Fruit fly (Drosophila melanogaster): ENCODE results near the gene CG32147.
A peak's percentile ranks its signal among the peaks of the same experiment; 100 is the strongest.

The CG32147 gene

dm6 chr3L:15099541-15099940 is 44.3 kb downstream of the CG32147 start:
- TF ChIP-seq CG13204 (GFP tag; optimal IDR thresholded peaks at IDR 0.05) (peak; percentile 63), CG12605 (GFP tag; IDR thresholded peaks at IDR 0.05) (no peak), EcR (GFP tag; optimal IDR thresholded peaks at IDR 0.05) (peak; percentile 26), Pif1B (GFP tag; optimal IDR thresholded peaks at IDR 0.05) (no peak)

- peak; percentile 49 for TF ChIP-seq Snoo (tag; optimal IDR thresholded peaks at IDR 0.05)
- peak; percentile 92 for TF ChIP-seq CG9948 (tag; optimal IDR thresholded peaks at IDR 0.05)
- peak; percentile 92 for TF ChIP-seq CG32121 (GFP tag; IDR thresholded peaks at IDR 0.05)
- TF ChIP-seq CG8301 (tag; optimal IDR thresholded peaks at IDR 0.05): peak; percentile 85
- peak; percentile 95 for TF ChIP-seq CG8159 (tag; optimal IDR thresholded peaks at IDR 0.05)
- TF ChIP-seq D1 (tag; optimal IDR thresholded peaks at IDR 0.05): peak; percentile 87
- no peak for TF ChIP-seq CG13204 (GFP tag; optimal IDR thresholded peaks at IDR 0.05)
- TF ChIP-seq Pif1B (GFP tag; optimal IDR thresholded peaks at IDR 0.05): peak; percentile 65
- peak; percentile 96 for TF ChIP-seq CG12605 (GFP tag; IDR thresholded peaks at IDR 0.05)
- no peak for TF ChIP-seq CG10348 (GFP tag; IDR thresholded peaks at IDR 0.05)
- peak; percentile 91 for TF ChIP-seq CG14655 (GFP tag; optimal IDR thresholded peaks at IDR 0.05)
- peak; percentile 58 for TF ChIP-seq CG34367 (tag; optimal IDR thresholded peaks at IDR 0.05)
- peak; percentile 82 for TF ChIP-seq CG17806 (tag; optimal IDR thresholded peaks at IDR 0.05)
- TF ChIP-seq CG15710 (tag; optimal IDR thresholded peaks at IDR 0.05): peak; percentile 74
- no peak for TF ChIP-seq fd96Ca (GFP tag; IDR thresholded peaks at IDR 0.05)
- TF ChIP-seq Ets98B (GFP tag; IDR thresholded peaks at IDR 0.05): peak; percentile 54
- peak; percentile 83 for TF ChIP-seq CG4496 (GFP tag; IDR thresholded peaks at IDR 0.05)
- peak; percentile 75 for TF ChIP-seq rn (GFP tag; IDR thresholded peaks at IDR 0.05)
- peak; percentile 65 for TF ChIP-seq gl (tag; optimal IDR thresholded peaks at IDR 0.05)
- TF ChIP-seq Pif1A (GFP tag; optimal IDR thresholded peaks at IDR 0.05): peak; percentile 71
- TF ChIP-seq EcR (GFP tag; optimal IDR thresholded peaks at IDR 0.05): no peak
Observed at dm6 chr3L:15098659-15099512, 45.0 kb downstream of the CG32147 start.

dm6 chr3L:15097878-15098520 is 45.9 kb downstream of the CG32147 start, which contains the start of gene Ctps:
Gene Ctps (plus strand): TSS chr3L:15097914.
- TF ChIP-seq CG10348 (GFP tag; IDR thresholded peaks at IDR 0.05) (no peak), CG4496 (GFP tag; IDR thresholded peaks at IDR 0.05) (no peak), CG32121 (GFP tag; IDR thresholded peaks at IDR 0.05) (no peak), CG17806 (tag; optimal IDR thresholded peaks at IDR 0.05) (no peak), CG34367 (tag; optimal IDR thresholded peaks at IDR 0.05) (no peak), CG8159 (tag; optimal IDR thresholded peaks at IDR 0.05) (no peak), CG14655 (GFP tag; optimal IDR thresholded peaks at IDR 0.05) (no peak), D1 (tag; optimal IDR thresholded peaks at IDR 0.05) (peak; percentile 49), CG13204 (GFP tag; optimal IDR thresholded peaks at IDR 0.05) (no peak), Snoo (tag; optimal IDR thresholded peaks at IDR 0.05) (no peak), Pif1B (GFP tag; optimal IDR thresholded peaks at IDR 0.05) (no peak), EcR (GFP tag; optimal IDR thresholded peaks at IDR 0.05) (no peak), rn (GFP tag; IDR thresholded peaks at IDR 0.05) (no peak), Pif1A (GFP tag; optimal IDR thresholded peaks at IDR 0.05) (peak; percentile 0)

- TF ChIP-seq CG15710 (tag; optimal IDR thresholded peaks at IDR 0.05) (peak; percentile 25), CG14655 (GFP tag; optimal IDR thresholded peaks at IDR 0.05) (no peak), CG32121 (GFP tag; IDR thresholded peaks at IDR 0.05) (no peak), Snoo (tag; optimal IDR thresholded peaks at IDR 0.05) (no peak), CG8301 (tag; optimal IDR thresholded peaks at IDR 0.05) (no peak), CG8159 (tag; optimal IDR thresholded peaks at IDR 0.05) (peak; percentile 47), CG34367 (tag; optimal IDR thresholded peaks at IDR 0.05) (no peak), fd96Ca (GFP tag; IDR thresholded peaks at IDR 0.05) (no peak), CG12605 (GFP tag; IDR thresholded peaks at IDR 0.05) (no peak)
Observed at dm6 chr3L:15094589-15095288, 49.1 kb downstream of the CG32147 start, which contains the start of the genes sstn, Plp and GlyRS. Gene sstn (minus strand): TSS chr3L:15094719. Gene Plp (minus strand): TSS chr3L:15094724. Gene GlyRS (plus strand): TSS chr3L:15095142.

dm6 chr3L:15093929-15094588 is 49.8 kb downstream of the CG32147 start:
- TF ChIP-seq EcR (GFP tag; optimal IDR thresholded peaks at IDR 0.05) (peak; percentile 70), Pif1A (GFP tag; optimal IDR thresholded peaks at IDR 0.05) (peak; percentile 19), CG8159 (tag; optimal IDR thresholded peaks at IDR 0.05) (peak; percentile 5), CG4496 (GFP tag; IDR thresholded peaks at IDR 0.05) (0 out of 3 replicates have a peak, but pooled peaks have one; percentile 49), CG32121 (GFP tag; IDR thresholded peaks at IDR 0.05) (0 out of 2 replicates have a peak, but pooled peaks have one; percentile 37), Ets98B (GFP tag; IDR thresholded peaks at IDR 0.05) (no peak; the same call in 1 of the 2 replicates)
